Fruit fly (Drosophila melanogaster) whole organism, embryonic: ENCODE results near the gene AnxB9.
A peak's percentile ranks its signal among the peaks of the same experiment; 100 is the strongest.

ENCODE experiments used
- Abd-B ChIP-seq: fragments of 200-800 bp; sonication (Bioruptor generic); optimal IDR thresholded peaks from 2 replicates; lab custom pipeline; 2018; ENCODE audit warnings: missing biosample characterization, mild to moderate bottlenecking, missing genetic modification characterization, moderate library complexity
- BEAF-32 ChIP-seq: fragments of 200-800 bp; sonication (Bioruptor generic); optimal IDR thresholded peaks from 3 replicates; lab custom pipeline; 2017; ENCODE audit warnings: missing biosample characterization, missing genetic modification characterization, mild to moderate bottlenecking, moderate library complexity, missing genetic modification reagents
- CG10366 ChIP-seq: fragments of 200-800 bp; sonication (Bioruptor generic); IDR thresholded peaks from 2 replicates; pipeline ENCODE4 v1.3.6; 2022; ENCODE audit warnings: missing biosample characterization, missing genetic modification characterization
- CG10654 ChIP-seq: fragments of 200-800 bp; sonication (Bioruptor generic); optimal IDR thresholded peaks from 2 replicates; lab custom pipeline; 2016; ENCODE audit warnings: missing biosample characterization, missing genetic modification characterization
- CG13296 ChIP-seq: fragments of 200-800 bp; sonication (Bioruptor generic); optimal IDR thresholded peaks from 3 replicates; lab custom pipeline; 2018; ENCODE audit warnings: missing biosample characterization, mild to moderate bottlenecking, missing genetic modification characterization
- CG13624 ChIP-seq: fragments of 200-800 bp; sonication (Bioruptor generic); optimal IDR thresholded peaks from 2 replicates; lab custom pipeline; 2016; ENCODE audit warnings: missing biosample characterization, missing genetic modification characterization
- CG15269 ChIP-seq: fragments of 200-800 bp; sonication (Bioruptor generic); optimal IDR thresholded peaks from 2 replicates; lab custom pipeline; 2018; ENCODE audit warnings: missing biosample characterization, mild to moderate bottlenecking, missing genetic modification characterization, moderate library complexity
- CG15514 ChIP-seq: fragments of 200-800 bp; sonication (Bioruptor generic); optimal IDR thresholded peaks from 3 replicates; lab custom pipeline; 2017; ENCODE audit warnings: missing biosample characterization, missing genetic modification characterization, mild to moderate bottlenecking, moderate library complexity, missing genetic modification reagents
- CG16815 ChIP-seq: fragments of 200-800 bp; sonication (Bioruptor generic); optimal IDR thresholded peaks from 3 replicates; lab custom pipeline; 2017; ENCODE audit warnings: missing biosample characterization, mild to moderate bottlenecking, missing genetic modification characterization
- CG17361 ChIP-seq: fragments of 200-800 bp; sonication (Bioruptor generic); IDR thresholded peaks from 3 replicates; pipeline ENCODE4 v1.3.6; 2022; ENCODE audit warnings: missing biosample characterization, missing genetic modification characterization
- CG17612 ChIP-seq: fragments of 200-800 bp; sonication (Bioruptor generic); IDR thresholded peaks from 2 replicates; pipeline ENCODE4 v1.3.6; 2022; ENCODE audit warnings: missing biosample characterization, missing genetic modification characterization
- CG17829 ChIP-seq: fragments of 200-800 bp; optimal IDR thresholded peaks from 2 replicates; lab custom pipeline; 2019; ENCODE audit warnings: missing biosample characterization, mild to moderate bottlenecking, missing genetic modification characterization, moderate library complexity
- CG18262 ChIP-seq: fragments of 200-800 bp; optimal IDR thresholded peaks from 3 replicates; lab custom pipeline; 2019; ENCODE audit warnings: missing biosample characterization, mild to moderate bottlenecking, missing genetic modification characterization, moderate library complexity
- CG18476 ChIP-seq: fragments of 200-800 bp; sonication (Bioruptor generic); optimal IDR thresholded peaks from 2 replicates; lab custom pipeline; 2016; ENCODE audit warnings: missing biosample characterization, mild to moderate bottlenecking, missing genetic modification characterization
- CG2129 ChIP-seq: fragments of 200-800 bp; sonication (Bioruptor generic); IDR thresholded peaks from 2 replicates; pipeline ENCODE4 v1.3.6; 2022; ENCODE audit warnings: missing biosample characterization, missing genetic modification characterization; ENCODE audit not compliant: partially characterized antibody
- CG30020 ChIP-seq: fragments of 200-800 bp; optimal IDR thresholded peaks from 2 replicates; lab custom pipeline; 2019; ENCODE audit warnings: missing biosample characterization, mild to moderate bottlenecking, missing genetic modification characterization, moderate library complexity
- CG3407 ChIP-seq: fragments of 200-800 bp; sonication (Bioruptor generic); optimal IDR thresholded peaks from 2 replicates; lab custom pipeline; 2018; ENCODE audit warnings: missing biosample characterization, mild to moderate bottlenecking, missing genetic modification characterization
- CG3995 ChIP-seq: fragments of 200-800 bp; sonication (Bioruptor generic); optimal IDR thresholded peaks from 3 replicates; lab custom pipeline; 2016; ENCODE audit warnings: missing biosample characterization, missing genetic modification characterization
- CG6272 ChIP-seq: fragments of 200-800 bp; sonication (Bioruptor generic); IDR thresholded peaks from 2 replicates; pipeline ENCODE4 v1.3.6; 2022; ENCODE audit warnings: missing biosample characterization, missing genetic modification characterization
- CG6791 ChIP-seq: fragments of 200-800 bp; sonication (Bioruptor generic); IDR thresholded peaks from 3 replicates; pipeline ENCODE4 v1.3.6; 2022; ENCODE audit warnings: missing biosample characterization, missing genetic modification characterization; ENCODE audit not compliant: partially characterized antibody
- CG7357 ChIP-seq: fragments of 200-800 bp; sonication (Bioruptor generic); IDR thresholded peaks from 3 replicates; pipeline ENCODE4 v1.3.6; 2022; ENCODE audit warnings: missing biosample characterization, missing genetic modification characterization
- CG9215 ChIP-seq: fragments of 200-800 bp; sonication (Bioruptor generic); IDR thresholded peaks from 2 replicates; pipeline ENCODE4 v1.3.6; 2022; ENCODE audit warnings: missing biosample characterization, missing genetic modification characterization
- CG9797 ChIP-seq: fragments of 200-800 bp; sonication (Bioruptor generic); optimal IDR thresholded peaks from 3 replicates; lab custom pipeline; 2018; ENCODE audit warnings: missing biosample characterization, mild to moderate bottlenecking, missing genetic modification characterization
- CG9817 ChIP-seq: fragments of 200-800 bp; sonication (Bioruptor generic); optimal IDR thresholded peaks from 2 replicates; lab custom pipeline; 2018; ENCODE audit warnings: missing biosample characterization, mild to moderate bottlenecking, missing genetic modification characterization, moderate library complexity
- CG9932 ChIP-seq: fragments of 200-800 bp; sonication (Bioruptor generic); IDR thresholded peaks from 2 replicates; pipeline ENCODE4 v1.3.6; 2022; ENCODE audit warnings: missing biosample characterization, missing genetic modification characterization
- Dbx ChIP-seq: fragments of 200-800 bp; sonication (Bioruptor generic); IDR thresholded peaks from 3 replicates; pipeline ENCODE4 v1.3.6; 2022; ENCODE audit warnings: missing biosample characterization, missing genetic modification characterization
- Ets97D ChIP-seq: fragments of 200-800 bp; sonication (Bioruptor generic); optimal IDR thresholded peaks from 3 replicates; lab custom pipeline; 2016; ENCODE audit warnings: missing biosample characterization, missing genetic modification characterization
- Meics ChIP-seq: fragments of 200-800 bp; sonication (Bioruptor generic); optimal IDR thresholded peaks from 2 replicates; lab custom pipeline; 2017; ENCODE audit warnings: missing biosample characterization, mild to moderate bottlenecking, missing genetic modification characterization
- Nf-YB ChIP-seq: fragments of 200-800 bp; sonication (Bioruptor generic); optimal IDR thresholded peaks from 3 replicates; lab custom pipeline; 2019; ENCODE audit warnings: missing biosample characterization, mild to moderate bottlenecking, missing genetic modification characterization, moderate library complexity
- Nf-YC ChIP-seq: fragments of 200-800 bp; optimal IDR thresholded peaks from 3 replicates; lab custom pipeline; 2019; ENCODE audit warnings: missing biosample characterization, mild to moderate bottlenecking, missing genetic modification characterization, moderate library complexity
- Optix ChIP-seq: fragments of 200-800 bp; sonication (Bioruptor generic); IDR thresholded peaks from 3 replicates; pipeline ENCODE4 v1.3.6; 2022; ENCODE audit warnings: missing biosample characterization, missing genetic modification characterization
- PHDP ChIP-seq: fragments of 200-800 bp; sonication (Bioruptor generic); optimal IDR thresholded peaks from 3 replicates; lab custom pipeline; 2018; ENCODE audit warnings: missing biosample characterization, mild to moderate bottlenecking, missing genetic modification characterization, moderate library complexity
- Sry-β ChIP-seq: fragments of 200-800 bp; sonication (Bioruptor generic); optimal IDR thresholded peaks from 2 replicates; lab custom pipeline; 2018; ENCODE audit warnings: missing biosample characterization, mild to moderate bottlenecking, missing genetic modification characterization, moderate library complexity
- YL-1 ChIP-seq: fragments of 200-800 bp; sonication (Bioruptor generic); optimal IDR thresholded peaks from 3 replicates; lab custom pipeline; 2017; ENCODE audit warnings: missing biosample characterization, mild to moderate bottlenecking, missing genetic modification characterization
- az2 ChIP-seq: fragments of 200-800 bp; sonication (Bioruptor generic); optimal IDR thresholded peaks from 3 replicates; lab custom pipeline; 2016; ENCODE audit warnings: missing biosample characterization, missing genetic modification characterization
- croc ChIP-seq: fragments of 200-800 bp; sonication (Bioruptor generic); conservative IDR thresholded peaks from 3 replicates; pipeline ENCODE4 v1.3.6; 2022; ENCODE audit warnings: missing biosample characterization, missing genetic modification characterization
- fd64A ChIP-seq: fragments of 200-800 bp; sonication (Bioruptor generic); optimal IDR thresholded peaks from 3 replicates; lab custom pipeline; 2018; ENCODE audit warnings: missing biosample characterization, mild to moderate bottlenecking, missing genetic modification characterization
- gfzf ChIP-seq: fragments of 200-800 bp; sonication (Bioruptor generic); optimal IDR thresholded peaks from 2 replicates; lab custom pipeline; 2016; ENCODE audit warnings: missing biosample characterization, mild to moderate bottlenecking, missing genetic modification characterization, moderate library complexity
- jigr1 ChIP-seq: fragments of 200-800 bp; sonication (Bioruptor generic); IDR thresholded peaks from 3 replicates; pipeline ENCODE4 v1.3.6; 2022; ENCODE audit warnings: missing biosample characterization, missing genetic modification characterization
- lilli ChIP-seq: fragments of 200-800 bp; sonication (Bioruptor generic); optimal IDR thresholded peaks from 3 replicates; lab custom pipeline; 2016; ENCODE audit warnings: missing biosample characterization, missing genetic modification characterization
- luna ChIP-seq: fragments of 200-800 bp; sonication (Bioruptor generic); optimal IDR thresholded peaks from 2 replicates; lab custom pipeline; 2016; ENCODE audit warnings: missing biosample characterization, missing genetic modification characterization
- mld ChIP-seq: fragments of 200-800 bp; sonication (Bioruptor generic); IDR thresholded peaks from 3 replicates; pipeline ENCODE4 v1.3.6; 2022; ENCODE audit warnings: missing biosample characterization, missing genetic modification characterization; ENCODE audit not compliant: partially characterized antibody
- phol ChIP-seq: fragments of 200-800 bp; sonication (Bioruptor generic); optimal IDR thresholded peaks from 3 replicates; lab custom pipeline; 2018; ENCODE audit warnings: missing biosample characterization, mild to moderate bottlenecking, missing genetic modification characterization, moderate library complexity
- pita ChIP-seq: fragments of 200-800 bp; sonication (Bioruptor generic); optimal IDR thresholded peaks from 2 replicates; lab custom pipeline; 2017; ENCODE audit warnings: missing biosample characterization, mild to moderate bottlenecking, missing genetic modification characterization
- slou ChIP-seq: fragments of 200-800 bp; sonication (Bioruptor generic); optimal IDR thresholded peaks from 3 replicates; lab custom pipeline; 2016; ENCODE audit warnings: missing biosample characterization, missing genetic modification characterization
- tx ChIP-seq: fragments of 200-800 bp; sonication (Bioruptor generic); optimal IDR thresholded peaks from 2 replicates; lab custom pipeline; 2016; ENCODE audit warnings: missing biosample characterization, missing genetic modification characterization
- vfl ChIP-seq: fragments of 200-800 bp; sonication (Bioruptor generic); optimal IDR thresholded peaks from 2 replicates; lab custom pipeline; 2016; ENCODE audit warnings: missing biosample characterization, missing genetic modification characterization
- wor ChIP-seq: fragments of 200-800 bp; sonication (Bioruptor generic); IDR thresholded peaks from 2 replicates; pipeline ENCODE4 v1.3.6; 2022; ENCODE audit warnings: missing biosample characterization, missing genetic modification characterization

Gene AnxB9

DNA sequence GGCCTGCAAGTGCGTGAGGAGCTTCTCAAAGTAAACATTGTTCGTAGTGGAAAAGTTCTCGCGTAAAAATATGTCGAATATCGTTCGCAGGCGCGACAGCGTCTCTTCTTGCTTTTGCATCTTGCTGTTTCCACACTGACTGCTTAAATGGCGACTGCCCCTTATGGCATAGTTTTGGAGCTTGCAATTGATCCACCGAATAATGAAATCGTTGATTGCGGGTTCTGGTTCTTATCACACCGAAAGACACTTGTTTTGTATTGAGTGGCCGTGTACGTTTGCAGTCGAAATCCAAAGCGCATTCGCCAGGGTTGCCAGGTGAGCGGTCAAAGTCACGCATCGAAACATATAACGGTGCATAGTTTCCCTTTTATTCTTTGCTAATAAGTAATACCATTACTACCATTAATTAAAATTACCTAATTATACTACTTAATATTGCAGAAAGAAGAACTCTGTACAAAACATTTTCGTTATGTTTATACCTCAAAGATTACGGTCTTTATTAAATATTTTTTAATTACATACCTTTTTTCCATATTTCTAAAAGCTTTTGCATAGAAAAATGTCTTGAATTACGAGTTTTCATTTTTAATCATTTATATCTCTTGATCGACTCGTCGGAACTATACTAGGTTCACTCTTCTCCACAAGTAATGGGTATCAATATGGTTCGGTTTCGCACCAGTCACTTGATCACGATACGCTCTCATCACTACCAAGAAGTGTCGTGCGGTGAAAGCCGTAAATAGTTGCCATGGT is 36.6 kb downstream of the AnxB9 start, which contains the start of the genes CG7044 and Tbc1d22 (continued):
- TF ChIP-seq CG7357 (GFP tag; lab: Robert Waterston, UW) (0 out of 3 replicates have a peak, but pooled peaks have one; percentile 16), fd64A (no peak), phol (tag; lab: Kevin White, UChicago) (peak; percentile 57), CG9797 (peak; percentile 66), CG10366 (no peak; the same call in 1 of the 2 replicates), croc (GFP tag; lab: Robert Waterston, UW) (no peak), Nf-YC (peak; percentile 54), lilli (GFP tag; lab: Kevin White, UChicago) (peak; percentile 68), Nf-YB (GFP tag; lab: Kevin White, UChicago) (peak; percentile 7), CG13624 (GFP tag; lab: Kevin White, UChicago) (peak; percentile 28), mld (no peak), CG9215 (GFP tag; lab: Robert Waterston, UW) (peak; percentile 50; the same call in 1 of the 2 replicates), CG9817 (tag; lab: Kevin White, UChicago) (peak; percentile 54), Dbx (GFP tag; lab: Robert Waterston, UW) (peak; percentile 63; the same call in 1 of the 3 replicates), CG17612 (GFP tag; lab: Robert Waterston, UW) (no peak), CG18476 (GFP tag; lab: Kevin White, UChicago) (peak; percentile 19), jigr1 (no peak), CG15514 (no peak), gfzf (peak; percentile 75), CG10654 (GFP tag; lab: Kevin White, UChicago) (peak; percentile 0), Meics (GFP tag; lab: Kevin White, UChicago) (peak; percentile 45), CG17829 (tag; lab: Kevin White, UChicago) (peak; percentile 42), CG15269 (tag; lab: Kevin White, UChicago) (no peak), wor (GFP tag; lab: Robert Waterston, UW) (peak; percentile 14; the same call in 1 of the 2 replicates), CG13296 (GFP tag; lab: Kevin White, UChicago) (no peak), CG3995 (peak; percentile 96), Ets97D (GFP tag; lab: Kevin White, UChicago) (peak; percentile 13), vfl (GFP tag; lab: Kevin White, UChicago) (peak; percentile 26), CG2129 (GFP tag; lab: Robert Waterston, UW) (no peak), Sry-β (GFP tag; lab: Kevin White, UChicago) (peak; percentile 78), BEAF-32 (peak; percentile 81), Abd-B (peak; percentile 71), pita (GFP tag; lab: Kevin White, UChicago) (no peak), az2 (GFP tag; lab: Kevin White, UChicago) (peak; percentile 58), CG3407 (no peak), tx (GFP tag; lab: Kevin White, UChicago) (peak; percentile 3), YL-1 (no peak), CG9932 (GFP tag; lab: Robert Waterston, UW) (peak; percentile 60), CG30020 (tag; lab: Kevin White, UChicago) (peak; percentile 41), CG16815 (GFP tag; lab: Kevin White, UChicago) (peak; percentile 70), CG18262 (tag; lab: Kevin White, UChicago) (peak; percentile 51), CG6272 (GFP tag; lab: Robert Waterston, UW) (peak; percentile 22; the same call in 1 of the 2 replicates), slou (GFP tag; lab: Kevin White, UChicago) (peak; percentile 25), Optix (no peak), luna (GFP tag; lab: Kevin White, UChicago) (no peak), CG6791 (GFP tag; lab: Robert Waterston, UW) (0 out of 3 replicates have a peak, but pooled peaks have one; percentile 10), PHDP (tag; lab: Kevin White, UChicago) (peak; percentile 26), CG17361 (GFP tag; lab: Robert Waterston, UW) (peak; percentile 90)
